Worm (Caenorhabditis elegans) whole organism, late embryonic: ENCODE measurements around the gene spp-13.

Experiments
- elt-2 ChIP-seq: sonication (generic microtip); optimal IDR thresholded peaks from 2 replicates; lab custom pipeline; 2016; ENCODE audit warnings: missing genetic modification reagents, missing genetic modification characterization, missing compliant biosample characterization
- pqm-1 ChIP-seq: sonication (generic microtip); optimal IDR thresholded peaks from 2 replicates; lab custom pipeline; 2016; ENCODE audit warnings: missing genetic modification characterization, missing compliant biosample characterization
- rnt-1 ChIP-seq: sonication (generic microtip); optimal IDR thresholded peaks from 2 replicates; lab custom pipeline; 2016; ENCODE audit warnings: missing genetic modification characterization, missing compliant biosample characterization
- sox-4 ChIP-seq: sonication (generic microtip); optimal IDR thresholded peaks from 2 replicates; lab custom pipeline; 2017; ENCODE audit warnings: mild to moderate bottlenecking, missing genetic modification characterization, inconsistent platforms, missing compliant biosample characterization
- ttx-3 ChIP-seq: sonication (generic microtip); optimal IDR thresholded peaks from 2 replicates; lab custom pipeline; 2016; ENCODE audit warnings: missing genetic modification reagents, missing genetic modification characterization, missing compliant biosample characterization

DNA sequence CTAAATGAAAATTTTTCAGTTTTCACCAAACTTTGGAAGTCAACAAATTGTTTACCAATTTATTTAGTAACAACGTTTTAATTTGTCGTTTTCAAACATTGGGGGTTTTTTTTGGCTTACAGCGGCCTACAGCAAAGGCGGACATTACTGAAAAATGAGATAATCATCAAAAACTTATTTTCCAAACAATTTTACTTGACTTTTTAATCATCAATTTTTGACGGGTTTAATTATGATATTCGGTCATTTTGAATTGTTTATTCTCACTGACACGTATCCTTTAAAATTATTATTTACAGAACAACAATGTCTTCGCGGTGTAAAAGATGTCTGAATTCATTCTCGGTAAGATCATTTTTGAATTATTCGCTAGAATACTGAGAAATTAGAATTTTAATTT lies 50.8 kb downstream of the spp-13 start, which contains the start of gene F40B5.2:
- TF ChIP-seq rnt-1 (tag; lab: Kevin White, UChicago) = no peak
- no peak for TF ChIP-seq elt-2 (tag; lab: Kevin White, UChicago)
- TF ChIP-seq ttx-3 = no peak
- TF ChIP-seq pqm-1 (tag; lab: Kevin White, UChicago) = no peak
- no peak for TF ChIP-seq sox-4 (tag; lab: Kevin White, UChicago)
